Worm (Caenorhabditis elegans): ENCODE measurements around the gene sru-48.

DNA sequence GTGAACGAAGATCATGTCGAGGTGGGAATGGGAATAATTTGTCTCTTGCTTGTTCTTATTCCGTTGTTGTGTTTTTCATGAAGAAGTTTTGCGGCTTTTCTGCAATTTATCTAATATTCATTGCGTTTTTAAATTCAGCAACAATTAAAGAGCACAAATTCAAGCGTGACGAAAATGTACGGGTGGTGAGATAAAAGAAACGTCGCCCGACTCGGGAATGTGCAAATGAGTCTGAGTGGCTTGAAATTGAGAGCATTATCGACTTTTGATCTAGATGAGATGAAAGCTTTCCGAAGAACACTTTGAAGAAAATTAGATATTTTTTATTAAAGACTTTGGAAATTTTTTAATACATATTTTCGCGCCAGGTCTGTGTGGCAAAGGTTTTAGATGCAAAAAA, 8.9 kb upstream of the sru-48 start, which contains the start of gene T03G11.10:
- TF ChIP-seq attf-6 (GFP tag; IDR thresholded peaks at IDR 0.05) (no peak), ets-4 (GFP tag; optimal IDR thresholded peaks at IDR 0.05) (no peak), lin-54 (GFP tag; optimal IDR thresholded peaks at IDR 0.05) (no peak), F57C9.4 (tag; optimal IDR thresholded peaks at IDR 0.05) (no peak), unc-62 (GFP tag; optimal IDR thresholded peaks at IDR 0.05) (no peak), cebp-2 (GFP tag; IDR thresholded peaks at IDR 0.05) (no peak), F23B12.7 (tag; optimal IDR thresholded peaks at IDR 0.05; ENCODE audit: insufficient read depth) (no peak), nfya-1 (tag; optimal IDR thresholded peaks at IDR 0.05; ENCODE audit: borderline replicate concordance, insufficient read depth) (no peak), fkh-3 (tag; optimal IDR thresholded peaks at IDR 0.05) (no peak), ztf-3 (GFP tag; optimal IDR thresholded peaks at IDR 0.05) (no peak), ama-1 (optimal IDR thresholded peaks at IDR 0.05) (no peak), ama-1 (GFP tag; optimal IDR thresholded peaks at IDR 0.05) (no peak)

Measured in whole organism, young adult.